Fruit fly (Drosophila melanogaster) whole organism, embryonic: Measurements from ENCODE around the gene CG14017.

Experiments
- Abd-B ChIP-seq: fragments of 200-800 bp; sonication (Bioruptor generic); optimal IDR thresholded peaks from 2 replicates; lab custom pipeline; 2018; ENCODE audit warnings: missing biosample characterization, mild to moderate bottlenecking, missing genetic modification characterization, moderate library complexity
- Antp ChIP-seq: fragments of 200-800 bp; sonication (Bioruptor generic); optimal IDR thresholded peaks from 3 replicates; lab custom pipeline; 2016; ENCODE audit warnings: missing biosample characterization, missing genetic modification characterization
- Asciz ChIP-seq: fragments of 200-800 bp; sonication (Bioruptor generic); optimal IDR thresholded peaks from 2 replicates; lab custom pipeline; 2017; ENCODE audit warnings: missing biosample characterization, mild to moderate bottlenecking, missing genetic modification characterization, missing genetic modification reagents
- Atf-2 ChIP-seq: fragments of 200-800 bp; sonication (Bioruptor generic); optimal IDR thresholded peaks from 2 replicates; lab custom pipeline; 2016; ENCODE audit warnings: missing biosample characterization, missing genetic modification characterization
- Awh ChIP-seq: fragments of 200-800 bp; sonication (Bioruptor generic); IDR thresholded peaks from 2 replicates; pipeline ENCODE4, ENCODE4 v1.3.6; 2022; ENCODE audit warnings: missing biosample characterization, missing genetic modification characterization
- C15 ChIP-seq: fragments of 200-800 bp; sonication (Bioruptor generic); IDR thresholded peaks from 3 replicates; pipeline ENCODE4 v1.3.6; 2022; ENCODE audit warnings: missing biosample characterization, missing genetic modification characterization
- CG11723 ChIP-seq: fragments of 200-800 bp; sonication (Bioruptor generic); optimal IDR thresholded peaks from 2 replicates; lab custom pipeline; 2017; ENCODE audit warnings: missing biosample characterization, mild to moderate bottlenecking, missing genetic modification characterization
- CG14050 ChIP-seq: fragments of 200-800 bp; sonication (Bioruptor generic); IDR thresholded peaks from 3 replicates; pipeline ENCODE4 v1.3.6; 2022; ENCODE audit warnings: missing biosample characterization, missing genetic modification characterization
- CG14860 ChIP-seq: fragments of 200-800 bp; sonication (Bioruptor generic); IDR thresholded peaks from 3 replicates; pipeline ENCODE4 v1.3.6; 2022; ENCODE audit warnings: missing biosample characterization, missing genetic modification characterization; ENCODE audit not compliant: partially characterized antibody
- CG15011 ChIP-seq: fragments of 200-800 bp; sonication (Bioruptor generic); optimal IDR thresholded peaks from 3 replicates; lab custom pipeline; 2018; ENCODE audit warnings: missing biosample characterization, mild to moderate bottlenecking, missing genetic modification characterization
- CG15696 ChIP-seq: fragments of 200-800 bp; sonication (Bioruptor generic); optimal IDR thresholded peaks from 2 replicates; lab custom pipeline; 2019; ENCODE audit warnings: missing biosample characterization, mild to moderate bottlenecking, missing genetic modification characterization, moderate library complexity
- CG1647 ChIP-seq: fragments of 200-800 bp; sonication (Bioruptor generic); optimal IDR thresholded peaks from 3 replicates; lab custom pipeline; 2016; ENCODE audit warnings: missing biosample characterization, missing genetic modification characterization
- CG2712 ChIP-seq: fragments of 200-800 bp; optimal IDR thresholded peaks from 3 replicates; lab custom pipeline; 2019; ENCODE audit warnings: missing biosample characterization, mild to moderate bottlenecking, missing genetic modification characterization, moderate library complexity
- CG3065 ChIP-seq: fragments of 200-800 bp; sonication (Bioruptor generic); optimal IDR thresholded peaks from 2 replicates; lab custom pipeline; 2016; ENCODE audit warnings: missing biosample characterization, missing genetic modification characterization
- CG4424 ChIP-seq: fragments of 200-800 bp; sonication (Bioruptor generic); optimal IDR thresholded peaks from 3 replicates; lab custom pipeline; 2016; ENCODE audit warnings: missing biosample characterization, missing genetic modification characterization
- CG4854 ChIP-seq: fragments of 200-800 bp; sonication (Bioruptor generic); optimal IDR thresholded peaks from 2 replicates; lab custom pipeline; 2016; ENCODE audit warnings: missing biosample characterization, missing genetic modification characterization, inconsistent platforms
- CG6813 ChIP-seq: fragments of 200-800 bp; sonication (Bioruptor generic); optimal IDR thresholded peaks from 2 replicates; lab custom pipeline; 2017; ENCODE audit warnings: missing biosample characterization, missing genetic modification characterization, mild to moderate bottlenecking, moderate library complexity, missing genetic modification reagents
- CG8478 ChIP-seq: fragments of >200 bp; optimal IDR thresholded peaks from 2 replicates; lab custom pipeline; 2018
- Chrac-16 ChIP-seq: fragments of 200-800 bp; sonication (Bioruptor generic); optimal IDR thresholded peaks from 3 replicates; lab custom pipeline; 2016; ENCODE audit warnings: missing biosample characterization, missing genetic modification characterization
- Deaf1 ChIP-seq: fragments of 200-800 bp; optimal IDR thresholded peaks from 3 replicates; lab custom pipeline; 2019; ENCODE audit warnings: missing biosample characterization, mild to moderate bottlenecking, missing genetic modification characterization, moderate library complexity
- Gug ChIP-seq: fragments of 200-800 bp; sonication (Bioruptor generic); IDR thresholded peaks from 4 replicates; pipeline ENCODE4 v1.3.6; 2022; ENCODE audit warnings: missing biosample characterization, missing genetic modification characterization
- HLH54F ChIP-seq: fragments of 200-800 bp; sonication (Bioruptor generic); optimal IDR thresholded peaks from 3 replicates; lab custom pipeline; 2016; ENCODE audit warnings: missing biosample characterization, missing genetic modification characterization
- Hand ChIP-seq: fragments of 200-800 bp; sonication (Bioruptor generic); optimal IDR thresholded peaks from 2 replicates; lab custom pipeline; 2017; ENCODE audit warnings: mild to moderate bottlenecking, missing biosample characterization, missing genetic modification reagents, missing genetic modification characterization
- HmgZ ChIP-seq: fragments of 200-800 bp; sonication (Bioruptor generic); optimal IDR thresholded peaks from 2 replicates; lab custom pipeline; 2018; ENCODE audit warnings: missing biosample characterization, mild to moderate bottlenecking, missing genetic modification characterization
- Hmr ChIP-seq: fragments of 200-800 bp; sonication (Bioruptor generic); optimal IDR thresholded peaks from 3 replicates; lab custom pipeline; 2017; ENCODE audit warnings: mild to moderate bottlenecking, missing biosample characterization, missing genetic modification reagents, missing genetic modification characterization
- Lim3 ChIP-seq: fragments of 200-800 bp; sonication (Bioruptor generic); IDR thresholded peaks from 2 replicates; pipeline ENCODE4 v1.3.6; 2022; ENCODE audit warnings: missing biosample characterization, missing genetic modification characterization
- Lpt ChIP-seq: fragments of >200 bp; optimal IDR thresholded peaks from 2 replicates; lab custom pipeline; 2018; ENCODE audit warnings: missing biosample characterization, missing genetic modification characterization
- MESR4 ChIP-seq: fragments of 200-800 bp; sonication (Bioruptor generic); optimal IDR thresholded peaks from 2 replicates; lab custom pipeline; 2018; ENCODE audit warnings: missing biosample characterization, mild to moderate bottlenecking, missing genetic modification characterization, moderate library complexity
- Med ChIP-seq: fragments of 200-800 bp; sonication (Bioruptor generic); peaks from one replicate; lab custom pipeline; 2016; ENCODE audit warnings: missing biosample characterization, missing genetic modification characterization, mild to moderate bottlenecking, inconsistent platforms, moderate library complexity
- Mes4 ChIP-seq: fragments of 200-800 bp; sonication (Bioruptor generic); optimal IDR thresholded peaks from 2 replicates; lab custom pipeline; 2016; ENCODE audit warnings: missing biosample characterization, missing genetic modification characterization
- Poxn ChIP-seq: fragments of 200-800 bp; sonication (Bioruptor generic); IDR thresholded peaks from 2 replicates; pipeline ENCODE4 v1.3.6; 2022; ENCODE audit warnings: missing biosample characterization, missing genetic modification characterization
- Vsx1 ChIP-seq: fragments of 200-800 bp; sonication (Bioruptor generic); optimal IDR thresholded peaks from 2 replicates; lab custom pipeline; 2017; ENCODE audit warnings: missing biosample characterization, mild to moderate bottlenecking, missing genetic modification characterization, missing genetic modification reagents
- cwo ChIP-seq: fragments of 200-800 bp; sonication (Bioruptor generic); optimal IDR thresholded peaks from 3 replicates; lab custom pipeline; 2017; ENCODE audit warnings: missing biosample characterization, missing genetic modification characterization, mild to moderate bottlenecking, moderate library complexity, missing genetic modification reagents
- fd102C ChIP-seq: fragments of 200-800 bp; sonication (Bioruptor generic); optimal IDR thresholded peaks from 2 replicates; lab custom pipeline; 2018; ENCODE audit warnings: missing biosample characterization, mild to moderate bottlenecking, missing genetic modification characterization, moderate library complexity
- fru ChIP-seq: fragments of >200 bp; optimal IDR thresholded peaks from 2 replicates; lab custom pipeline; 2017
- hb ChIP-seq: fragments of 200-800 bp; sonication (Bioruptor generic); IDR thresholded peaks from 3 replicates; pipeline ENCODE4 v1.3.6; 2022; ENCODE audit warnings: missing biosample characterization, missing genetic modification characterization; ENCODE audit not compliant: partially characterized antibody
- lmd ChIP-seq: fragments of 200-800 bp; sonication (Bioruptor generic); IDR thresholded peaks from 2 replicates; pipeline ENCODE4 v1.3.6; 2022; ENCODE audit warnings: missing biosample characterization, missing genetic modification characterization
- luna ChIP-seq: fragments of 200-800 bp; sonication (Bioruptor generic); optimal IDR thresholded peaks from 2 replicates; lab custom pipeline; 2016; ENCODE audit warnings: missing biosample characterization, missing genetic modification characterization
- nerfin-2 ChIP-seq: fragments of 200-800 bp; sonication (Bioruptor generic); IDR thresholded peaks from 2 replicates; pipeline ENCODE4 v1.3.6; 2022; ENCODE audit warnings: missing biosample characterization, missing genetic modification characterization; ENCODE audit not compliant: partially characterized antibody
- oc ChIP-seq: fragments of 200-800 bp; sonication (Bioruptor generic); optimal IDR thresholded peaks from 2 replicates; lab custom pipeline; 2018; ENCODE audit warnings: missing biosample characterization, mild to moderate bottlenecking, missing genetic modification characterization, moderate library complexity
- pho ChIP-seq: fragments of 200-800 bp; sonication (Bioruptor generic); optimal IDR thresholded peaks from 2 replicates; lab custom pipeline; 2016; ENCODE audit warnings: missing biosample characterization, missing genetic modification characterization
- prd ChIP-seq, 3 experiments: fragments of >200 bp in 2 of 3; fragments of 200-800 bp in 1 of 3; sonication (Bioruptor generic) in 1 of 3; optimal IDR thresholded peaks in 2 of 3; IDR thresholded peaks in 1 of 3; 2 replicates in 2 of 3; 3 replicates in 1 of 3; pipeline versions ENCODE4 v1.3.6 to Lab custom; 2017 to 2022; ENCODE audit warnings: missing biosample characterization in 1 of 3, missing genetic modification characterization in 1 of 3
- salm ChIP-seq: fragments of 200-800 bp; sonication (Bioruptor generic); optimal IDR thresholded peaks from 2 replicates; lab custom pipeline; 2018; ENCODE audit warnings: missing biosample characterization, mild to moderate bottlenecking, missing genetic modification characterization
- sc ChIP-seq, 3 experiments: fragments of >200 bp in 2 of 3; fragments of 200-800 bp in 1 of 3; sonication (Bioruptor generic) in 1 of 3; optimal IDR thresholded peaks; 2 replicates in 2 of 3; 3 replicates in 1 of 3; lab custom pipeline; 2017; ENCODE audit warnings: mild to moderate bottlenecking in 1 of 3, missing biosample characterization in 1 of 3, missing genetic modification characterization in 1 of 3, missing genetic modification reagents in 1 of 3
- slou ChIP-seq: fragments of 200-800 bp; sonication (Bioruptor generic); optimal IDR thresholded peaks from 3 replicates; lab custom pipeline; 2016; ENCODE audit warnings: missing biosample characterization, missing genetic modification characterization
- tin ChIP-seq: fragments of 200-800 bp; sonication (Bioruptor generic); optimal IDR thresholded peaks from 3 replicates; lab custom pipeline; 2016; ENCODE audit warnings: missing biosample characterization, missing genetic modification characterization
- tll ChIP-seq, 2 experiments: fragments of 200-800 bp in 1 of 2; fragments of >200 bp in 1 of 2; sonication (Bioruptor generic) in 1 of 2; optimal IDR thresholded peaks; 2 replicates each; lab custom pipeline; 2017 to 2019; ENCODE audit warnings: missing biosample characterization in 2 of 2, missing genetic modification characterization in 2 of 2, mild to moderate bottlenecking in 1 of 2, moderate library complexity in 1 of 2
- toy ChIP-seq: fragments of 200-800 bp; sonication (Bioruptor generic); IDR thresholded peaks from 2 replicates; pipeline ENCODE4 v1.3.6; 2022; ENCODE audit warnings: missing biosample characterization, missing genetic modification characterization
- twi ChIP-seq: fragments of 200-800 bp; optimal IDR thresholded peaks from 2 replicates; lab custom pipeline; 2019; ENCODE audit warnings: missing biosample characterization, mild to moderate bottlenecking, missing genetic modification characterization, moderate library complexity
- unpg ChIP-seq: fragments of 200-800 bp; sonication (Bioruptor generic); optimal IDR thresholded peaks from 3 replicates; lab custom pipeline; 2018; ENCODE audit warnings: missing biosample characterization, mild to moderate bottlenecking, missing genetic modification characterization, moderate library complexity

The CG14017 gene

DNA sequence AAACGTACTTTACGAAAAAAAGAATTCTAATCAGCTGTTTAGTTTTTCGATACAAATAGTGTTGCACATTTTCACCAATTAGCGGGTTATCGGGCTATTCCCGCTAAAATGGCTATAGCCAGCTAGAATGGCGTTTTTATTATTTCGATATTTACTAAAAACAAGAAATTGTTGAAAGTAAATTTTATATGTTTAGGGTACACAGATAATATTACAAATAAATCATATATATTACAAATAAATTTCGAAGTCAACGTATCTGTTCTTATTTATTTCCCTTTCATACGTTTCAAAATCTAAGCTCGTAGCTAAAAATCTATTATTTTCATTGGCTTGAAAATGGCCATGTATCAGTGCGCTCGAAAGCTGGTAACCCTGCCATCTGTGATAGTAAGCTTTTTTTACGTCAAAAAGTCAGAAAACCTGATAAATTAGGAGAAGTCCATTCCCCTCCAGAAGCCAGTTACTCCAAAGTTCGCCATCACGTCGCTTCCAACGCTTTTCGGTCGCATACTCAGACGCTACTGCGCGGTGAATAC lies 33.8 kb upstream of the CG14017 start, which contains the start of the genes CG7382 and cl (continued):
- TF ChIP-seq Abd-B (GFP tag; lab: Kevin White, UChicago) (peak; percentile 81), Lim3 (no peak), slou (peak; percentile 23), hb (GFP tag; lab: Robert Waterston, UW) (no peak), tin (GFP tag; lab: Kevin White, UChicago) (peak; percentile 45), luna (no peak), lmd (GFP tag; lab: Robert Waterston, UW) (peak; percentile 33; the same call in 1 of the 2 replicates), CG1647 (GFP tag; lab: Kevin White, UChicago) (no peak), Vsx1 (no peak), Awh (no peak), MESR4 (GFP tag; lab: Kevin White, UChicago) (peak; percentile 46), Hmr (GFP tag; lab: Kevin White, UChicago) (no peak), fd102C (no peak), Asciz (GFP tag; lab: Kevin White, UChicago) (no peak), CG14860 (no peak), CG6813 (GFP tag; lab: Kevin White, UChicago) (no peak), Deaf1 (tag; lab: Kevin White, UChicago) (no peak), Lpt (no peak), CG4424 (GFP tag; lab: Kevin White, UChicago) (peak; percentile 48), fru (lab: Kevin White, UChicago) (no peak), Poxn (GFP tag; lab: Robert Waterston, UW) (no peak), twi (peak; percentile 47), tll (GFP tag; optimal IDR thresholded peaks at IDR 0.05; lab: Kevin White, UChicago) (peak; percentile 21 to 53), C15 (no peak), Gug (GFP tag; lab: Robert Waterston, UW) (no peak; the same call in 3 of the 4 replicates), toy (GFP tag; lab: Robert Waterston, UW) (no peak), cwo (GFP tag; lab: Kevin White, UChicago) (no peak), CG15696 (tag; lab: Kevin White, UChicago) (peak; percentile 33), sc (optimal IDR thresholded peaks at IDR 0.05; lab: Kevin White, UChicago) (no peak), sc (GFP tag; optimal IDR thresholded peaks at IDR 0.05; lab: Kevin White, UChicago) (no peak), oc (no peak), Antp (GFP tag; lab: Kevin White, UChicago) (peak; percentile 9), Med (GFP tag; lab: Kevin White, UChicago) (peak; percentile 45), CG3065 (GFP tag; lab: Kevin White, UChicago) (no peak), nerfin-2 (GFP tag; lab: Robert Waterston, UW) (no peak), pho (GFP tag; lab: Kevin White, UChicago) (no peak), CG8478 (lab: Kevin White, UChicago) (no peak), Mes4 (no peak), prd (optimal IDR thresholded peaks at IDR 0.05; lab: Kevin White, UChicago) (no peak), prd (GFP tag; IDR thresholded peaks at IDR 0.05; lab: Robert Waterston, UW) (peak; percentile 27; the same call in 1 of the 3 replicates), HLH54F (peak; percentile 31), unpg (GFP tag; lab: Kevin White, UChicago) (no peak), CG14050 (GFP tag; lab: Robert Waterston, UW) (no peak), CG2712 (tag; lab: Kevin White, UChicago) (peak; percentile 62), CG4854 (no peak), CG15011 (GFP tag; lab: Kevin White, UChicago) (no peak), HmgZ (no peak), Atf-2 (no peak), salm (tag; lab: Kevin White, UChicago) (no peak), Chrac-16 (GFP tag; lab: Kevin White, UChicago) (peak; percentile 6), CG11723 (no peak), Hand (GFP tag; lab: Kevin White, UChicago) (no peak)
